Worm (Caenorhabditis elegans) whole organism, L1 larva: ENCODE measurements around the gene F40F8.5.

Experiments used
- C16A3.4 ChIP-seq: fragments of 150-350 bp; optimal IDR thresholded peaks from 2 replicates; lab custom pipeline; 2014; ENCODE audit warnings: missing biosample characterization, missing genetic modification characterization
- aha-1 ChIP-seq: fragments of 150-350 bp; optimal IDR thresholded peaks from 2 replicates; lab custom pipeline; 2014; ENCODE audit warnings: missing biosample characterization, missing genetic modification characterization
- ama-1 ChIP-seq: fragments of 150-350 bp; optimal IDR thresholded peaks from 2 replicates; lab custom pipeline; 2014
- blmp-1 ChIP-seq: fragments of 150-350 bp; optimal IDR thresholded peaks from 2 replicates; lab custom pipeline; 2014; ENCODE audit warnings: missing biosample characterization, missing genetic modification characterization
- ceh-82 ChIP-seq, 3 experiments: fragments of 150-350 bp in 1 of 3; sonication (generic microtip) in 2 of 3; optimal IDR thresholded peaks; 2 replicates each; lab custom pipeline; 2014 to 2017; ENCODE audit warnings: missing biosample characterization in 3 of 3, missing genetic modification characterization in 3 of 3
- ces-1 ChIP-seq: fragments of 150-350 bp; optimal IDR thresholded peaks from 2 replicates; lab custom pipeline; 2014; ENCODE audit warnings: missing biosample characterization, missing genetic modification reagents, missing genetic modification characterization
- dpl-1 ChIP-seq, 3 experiments: fragments of 150-350 bp in 2 of 3; sonication (generic microtip) in 1 of 3; optimal IDR thresholded peaks; 2 replicates each; lab custom pipeline; 2014 to 2017; ENCODE audit warnings: missing biosample characterization in 3 of 3, missing genetic modification characterization in 3 of 3, missing genetic modification reagents in 3 of 3
- dsc-1 ChIP-seq: sonication (generic microtip); optimal IDR thresholded peaks from 2 replicates; lab custom pipeline; 2016; ENCODE audit warnings: mild to moderate bottlenecking, missing genetic modification characterization, missing compliant biosample characterization
- efl-1 ChIP-seq, 4 experiments: fragments of 150-350 bp; optimal IDR thresholded peaks in 3 of 4; peaks in 1 of 4; 1 replicate in 1 of 4; 2 replicates in 3 of 4; lab custom pipeline; 2014; ENCODE audit warnings: missing biosample characterization in 2 of 4, missing genetic modification characterization in 2 of 4, missing genetic modification reagents in 2 of 4
- egl-27 ChIP-seq, 2 experiments: fragments of 150-350 bp in 1 of 2; sonication (generic microtip); optimal IDR thresholded peaks; 3 replicates each; lab custom pipeline; 2017 to 2018; ENCODE audit warnings: missing biosample characterization in 2 of 2, missing genetic modification characterization in 2 of 2, missing genetic modification reagents in 2 of 2
- elt-2 ChIP-seq: sonication (generic microtip); optimal IDR thresholded peaks from 2 replicates; lab custom pipeline; 2016; ENCODE audit warnings: missing genetic modification characterization, mild to moderate bottlenecking, inconsistent platforms, missing compliant biosample characterization, missing genetic modification reagents
- fkh-8 ChIP-seq: sonication (generic microtip); optimal IDR thresholded peaks from 2 replicates; lab custom pipeline; 2016; ENCODE audit warnings: mild to moderate bottlenecking, missing genetic modification characterization, missing compliant biosample characterization
- hpl-2 ChIP-seq: fragments of 150-350 bp; optimal IDR thresholded peaks from 2 replicates; lab custom pipeline; 2014; ENCODE audit warnings: missing biosample characterization, missing genetic modification reagents, missing genetic modification characterization
- irx-1 ChIP-seq: sonication (generic microtip); optimal IDR thresholded peaks from 2 replicates; lab custom pipeline; 2016; ENCODE audit warnings: missing genetic modification characterization, missing compliant biosample characterization
- isw-1 ChIP-seq: fragments of 200-800 bp; sonication (Bioruptor generic); IDR thresholded peaks from 2 replicates; pipeline ENCODE4 v1.3.6; 2022; ENCODE audit warnings: missing genetic modification characterization, missing compliant biosample characterization
- lin-14 ChIP-seq: fragments of 200-800 bp; sonication (Bioruptor generic); optimal IDR thresholded peaks from 2 replicates; lab custom pipeline; 2018; ENCODE audit warnings: mild to moderate bottlenecking, missing genetic modification characterization, moderate library complexity, missing compliant biosample characterization
- lin-35 ChIP-seq, 2 experiments: fragments of 150-350 bp; optimal IDR thresholded peaks; 2 replicates each; lab custom pipeline; 2014; ENCODE audit warnings: missing biosample characterization in 2 of 2, missing genetic modification characterization in 2 of 2, missing genetic modification reagents in 2 of 2
- lin-39 ChIP-seq: fragments of 150-350 bp; optimal IDR thresholded peaks from 2 replicates; lab custom pipeline; 2014; ENCODE audit warnings: missing biosample characterization, missing genetic modification reagents, missing genetic modification characterization
- lir-3 ChIP-seq: sonication (generic microtip); optimal IDR thresholded peaks from 2 replicates; lab custom pipeline; 2016; ENCODE audit warnings: mild to moderate bottlenecking, missing genetic modification characterization, moderate library complexity, missing compliant biosample characterization; ENCODE audit not compliant: poor library complexity
- lsy-2 ChIP-seq, 2 experiments: fragments of 150-350 bp; optimal IDR thresholded peaks; 2 replicates each; lab custom pipeline; 2014; ENCODE audit warnings: missing biosample characterization in 2 of 2, missing genetic modification characterization in 2 of 2
- mdl-1 ChIP-seq, 2 experiments: fragments of 150-350 bp; optimal IDR thresholded peaks; 2 replicates each; lab custom pipeline; 2014 to 2017; ENCODE audit warnings: missing biosample characterization in 2 of 2, missing genetic modification characterization in 2 of 2, inconsistent platforms in 1 of 2
- mep-1 ChIP-seq: fragments of 150-350 bp; optimal IDR thresholded peaks from 2 replicates; lab custom pipeline; 2014; ENCODE audit warnings: missing biosample characterization, missing genetic modification characterization
- nhr-11 ChIP-seq: fragments of 150-350 bp; optimal IDR thresholded peaks from 2 replicates; lab custom pipeline; 2014; ENCODE audit warnings: missing biosample characterization, missing genetic modification characterization
- nhr-19 ChIP-seq: fragments of 200-800 bp; sonication (Bioruptor generic); conservative IDR thresholded peaks from 2 replicates; pipeline ENCODE4 v1.3.6; 2022; ENCODE audit warnings: missing genetic modification characterization, missing compliant biosample characterization
- nhr-20 ChIP-seq: sonication (generic microtip); optimal IDR thresholded peaks from 2 replicates; lab custom pipeline; 2016; ENCODE audit warnings: mild to moderate bottlenecking, missing genetic modification characterization, missing compliant biosample characterization
- nhr-237 ChIP-seq: fragments of 150-350 bp; optimal IDR thresholded peaks from 2 replicates; lab custom pipeline; 2014; ENCODE audit warnings: missing biosample characterization, missing genetic modification characterization
- nhr-47 ChIP-seq: sonication (generic microtip); optimal IDR thresholded peaks from 2 replicates; lab custom pipeline; 2016; ENCODE audit warnings: mild to moderate bottlenecking, missing genetic modification characterization, moderate library complexity, missing compliant biosample characterization
- nhr-71 ChIP-seq: sonication (generic microtip); optimal IDR thresholded peaks from 2 replicates; lab custom pipeline; 2016; ENCODE audit warnings: mild to moderate bottlenecking, missing genetic modification characterization, moderate library complexity, missing compliant biosample characterization
- nhr-76 ChIP-seq: sonication (generic microtip); optimal IDR thresholded peaks from 2 replicates; lab custom pipeline; 2017; ENCODE audit warnings: missing biosample characterization, missing genetic modification characterization
- nhr-77 ChIP-seq: fragments of 150-350 bp; optimal IDR thresholded peaks from 2 replicates; lab custom pipeline; 2014; ENCODE audit warnings: missing biosample characterization, missing genetic modification characterization
- nhr-84 ChIP-seq: sonication (generic microtip); optimal IDR thresholded peaks from 2 replicates; lab custom pipeline; 2017; ENCODE audit warnings: missing biosample characterization, missing genetic modification characterization
- nhr-85 ChIP-seq: sonication (generic microtip); peaks from one replicate; lab custom pipeline; 2016; ENCODE audit warnings: missing genetic modification characterization, inconsistent platforms, missing compliant biosample characterization
- rnt-1 ChIP-seq: sonication (generic microtip); optimal IDR thresholded peaks from 2 replicates; lab custom pipeline; 2016; ENCODE audit warnings: mild to moderate bottlenecking, missing genetic modification characterization, moderate library complexity, missing compliant biosample characterization
- skn-1 ChIP-seq: fragments of 150-350 bp; optimal IDR thresholded peaks from 2 replicates; lab custom pipeline; 2014; ENCODE audit warnings: missing biosample characterization, missing genetic modification characterization
- snu-23 ChIP-seq: sonication (generic microtip); optimal IDR thresholded peaks from 2 replicates; lab custom pipeline; 2016; ENCODE audit warnings: missing genetic modification characterization, missing compliant biosample characterization
- sup-37 ChIP-seq: fragments of 200-800 bp; sonication (Bioruptor generic); optimal IDR thresholded peaks from 2 replicates; lab custom pipeline; 2018; ENCODE audit warnings: mild to moderate bottlenecking, missing genetic modification characterization, missing compliant biosample characterization
- swsn-7 ChIP-seq: sonication (generic microtip); optimal IDR thresholded peaks from 2 replicates; lab custom pipeline; 2016; ENCODE audit warnings: missing genetic modification characterization, missing compliant biosample characterization
- tbx-2 ChIP-seq: sonication (generic microtip); optimal IDR thresholded peaks from 2 replicates; lab custom pipeline; 2016; ENCODE audit warnings: missing genetic modification characterization, missing compliant biosample characterization
- unc-62 ChIP-seq: fragments of 150-350 bp; optimal IDR thresholded peaks from 2 replicates; lab custom pipeline; 2014; ENCODE audit warnings: missing biosample characterization, missing genetic modification reagents, missing genetic modification characterization
- unc-86 ChIP-seq: sonication (generic microtip); optimal IDR thresholded peaks from 2 replicates; lab custom pipeline; 2016; ENCODE audit warnings: missing genetic modification characterization, missing compliant biosample characterization
- unc-98 ChIP-seq: fragments of 200-800 bp; sonication (Bioruptor generic); IDR thresholded peaks from 2 replicates; pipeline ENCODE4 v1.3.6; 2022; ENCODE audit warnings: missing genetic modification characterization, missing compliant biosample characterization
- vab-15 ChIP-seq: sonication (generic microtip); optimal IDR thresholded peaks from 2 replicates; lab custom pipeline; 2017; ENCODE audit warnings: missing genotype, mild to moderate bottlenecking, missing genetic modification characterization, missing compliant biosample characterization
- xbp-1 ChIP-seq: sonication (generic microtip); optimal IDR thresholded peaks from 2 replicates; lab custom pipeline; 2016; ENCODE audit warnings: missing genetic modification characterization, missing compliant biosample characterization
- zip-4 ChIP-seq: fragments of 200-800 bp; sonication (Bioruptor generic); optimal IDR thresholded peaks from 2 replicates; lab custom pipeline; 2018; ENCODE audit warnings: mild to moderate bottlenecking, missing genetic modification characterization, moderate library complexity, missing compliant biosample characterization

Gene F40F8.5

ce11 chrII:11135773-11136172 lies 1.0 kb upstream of the F40F8.5 start:
- peak; percentile 67 for TF ChIP-seq nhr-71 (tag; lab: Kevin White, UChicago)
- no peak for TF ChIP-seq nhr-237 (tag; lab: Kevin White, UChicago)
- TF ChIP-seq sup-37 (GFP tag; lab: Kevin White, UChicago) = no peak
- TF ChIP-seq irx-1 (tag; lab: Kevin White, UChicago) = no peak
- peak; percentile 22 for TF ChIP-seq vab-15 (tag; lab: Kevin White, UChicago)
- 0 out of 2 replicates have a peak, but pooled peaks have one; percentile 24 for TF ChIP-seq nhr-19 (GFP tag; lab: Robert Waterston, UW)
- no peak for TF ChIP-seq ces-1 (GFP tag; lab: Kevin White, UChicago)
- no peak for TF ChIP-seq mdl-1 (tag; optimal IDR thresholded peaks at IDR 0.05; lab: Kevin White, UChicago)
- TF ChIP-seq lin-14 (GFP tag; lab: Kevin White, UChicago) = peak; percentile 74
- no peak for TF ChIP-seq nhr-47 (tag; lab: Kevin White, UChicago)
- peak; percentile 4 for TF ChIP-seq elt-2 (tag; lab: Kevin White, UChicago)
- TF ChIP-seq rnt-1 = peak; percentile 66
- peak in 1 of 2 experiments; percentile 4 for TF ChIP-seq efl-1 (optimal IDR thresholded peaks at IDR 0.05; lab: Kevin White, UChicago)
- peak in 1 of 2 experiments; percentile 85 for TF ChIP-seq efl-1 (GFP tag; optimal IDR thresholded peaks at IDR 0.05 in 1 of 2; lab: Kevin White, UChicago)
- no peak for TF ChIP-seq blmp-1 (tag; lab: Kevin White, UChicago)
- peak; percentile 39 for TF ChIP-seq lin-39 (tag; lab: Kevin White, UChicago)
- TF ChIP-seq lin-35 (GFP tag; optimal IDR thresholded peaks at IDR 0.05; lab: Kevin White, UChicago) = peak in 1 of 2 experiments; percentile 13
- TF ChIP-seq C16A3.4 (tag; lab: Kevin White, UChicago) = no peak
- peak; percentile 11 for TF ChIP-seq snu-23 (GFP tag; lab: Kevin White, UChicago)
- no peak for TF ChIP-seq nhr-77 (tag; lab: Kevin White, UChicago)
- TF ChIP-seq hpl-2 = no peak
- TF ChIP-seq lsy-2 (tag; optimal IDR thresholded peaks at IDR 0.05; lab: Kevin White, UChicago) = peak; percentile 31 to 57

ce11 chrII:11132542-11132941 lies 2.2 kb downstream of the F40F8.5 start, which contains the start of gene F40F8.11:
F40F8.11 (minus strand) TSS chrII:11132590.
- TF ChIP-seq rnt-1 = peak; percentile 24
- peak; percentile 22 for TF ChIP-seq elt-2 (tag; lab: Kevin White, UChicago)
- peak; percentile 26 for TF ChIP-seq tbx-2 (tag; lab: Kevin White, UChicago)
- TF ChIP-seq dsc-1 = peak; percentile 30
- no peak for TF ChIP-seq egl-27 (tag; optimal IDR thresholded peaks at IDR 0.05; lab: Kevin White, UChicago)
- TF ChIP-seq lsy-2 (tag; optimal IDR thresholded peaks at IDR 0.05; lab: Kevin White, UChicago) = peak; percentile 66 to 78
- TF ChIP-seq nhr-84 (tag; lab: Kevin White, UChicago) = no peak
- TF ChIP-seq nhr-47 (tag; lab: Kevin White, UChicago) = peak; percentile 53
- peak; percentile 89 to 95 for TF ChIP-seq lin-35 (GFP tag; optimal IDR thresholded peaks at IDR 0.05; lab: Kevin White, UChicago)
- TF ChIP-seq ceh-82 (tag; optimal IDR thresholded peaks at IDR 0.05; lab: Kevin White, UChicago) = peak in 1 of 3 experiments; percentile 11
- TF ChIP-seq C16A3.4 (tag; lab: Kevin White, UChicago) = peak; percentile 62
- peak; percentile 3 for TF ChIP-seq unc-86
- TF ChIP-seq unc-98 (GFP tag; lab: Robert Waterston, UW) = no peak
- peak; percentile 76 for TF ChIP-seq nhr-85 (tag; lab: Kevin White, UChicago)
- peak; percentile 49 to 88 for TF ChIP-seq efl-1 (optimal IDR thresholded peaks at IDR 0.05; lab: Kevin White, UChicago)
- TF ChIP-seq efl-1 (GFP tag; optimal IDR thresholded peaks at IDR 0.05 in 1 of 2; lab: Kevin White, UChicago) = peak; percentile 90 to 99
- TF ChIP-seq lin-14 (GFP tag; lab: Kevin White, UChicago) = peak; percentile 43
- peak; percentile 28; the same call in 1 of the 2 replicates for TF ChIP-seq nhr-19 (GFP tag; lab: Robert Waterston, UW)
- no peak for TF ChIP-seq ama-1
- TF ChIP-seq isw-1 = 0 out of 2 replicates have a peak, but pooled peaks have one; percentile 1
- peak; percentile 39 for TF ChIP-seq nhr-20
- TF ChIP-seq dpl-1 (GFP tag; optimal IDR thresholded peaks at IDR 0.05; lab: Kevin White, UChicago) = peak; percentile 80 to 91 (median 88)
- no peak for TF ChIP-seq fkh-8 (tag; lab: Kevin White, UChicago)
- no peak for TF ChIP-seq zip-4 (GFP tag; lab: Kevin White, UChicago)
- no peak for TF ChIP-seq nhr-11
- peak; percentile 20 for TF ChIP-seq swsn-7 (tag; lab: Kevin White, UChicago)
- no peak for TF ChIP-seq unc-62 (GFP tag; lab: Kevin White, UChicago)
- TF ChIP-seq xbp-1 (tag; lab: Kevin White, UChicago) = peak; percentile 21
- peak; percentile 56 for TF ChIP-seq mep-1
- TF ChIP-seq nhr-71 (tag; lab: Kevin White, UChicago) = peak; percentile 59
- peak; percentile 2 for TF ChIP-seq lir-3 (tag; lab: Kevin White, UChicago)
- TF ChIP-seq skn-1 (tag; lab: Kevin White, UChicago) = peak; percentile 57
- TF ChIP-seq blmp-1 (tag; lab: Kevin White, UChicago) = peak; percentile 35
- TF ChIP-seq nhr-76 = no peak
- TF ChIP-seq lin-39 (tag; lab: Kevin White, UChicago) = peak; percentile 8
- TF ChIP-seq aha-1 = no peak
- peak; percentile 55 for TF ChIP-seq snu-23 (GFP tag; lab: Kevin White, UChicago)
